Worm (Caenorhabditis elegans) whole organism, young adult: ENCODE data around the gene dhs-12.

Experiments used
- B0035.1 ChIP-seq: sonication (generic microtip); optimal IDR thresholded peaks from 2 replicates; lab custom pipeline; 2016; ENCODE audit warnings: missing genetic modification characterization, mild to moderate bottlenecking, missing compliant biosample characterization, missing genotype, missing genetic modification reagents
- C17E4.6 ChIP-seq: fragments of 200-800 bp; sonication (Bioruptor generic); IDR thresholded peaks from 2 replicates; pipeline ENCODE4 v1.3.6; 2022; ENCODE audit warnings: missing genetic modification reagents, missing genetic modification characterization, missing compliant biosample characterization
- D2030.7 ChIP-seq: fragments of 200-800 bp; sonication (Bioruptor generic); IDR thresholded peaks from 2 replicates; pipeline ENCODE4 v1.3.6; 2022; ENCODE audit warnings: missing genetic modification reagents, missing genetic modification characterization, missing compliant biosample characterization
- F10E7.11 ChIP-seq: sonication (generic microtip); optimal IDR thresholded peaks from 2 replicates; lab custom pipeline; 2017; ENCODE audit warnings: mild to moderate bottlenecking, missing genetic modification characterization, moderate library complexity, missing compliant biosample characterization
- F22D6.2 ChIP-seq: sonication (generic microtip); optimal IDR thresholded peaks from 2 replicates; lab custom pipeline; 2016; ENCODE audit warnings: mild to moderate bottlenecking, missing genetic modification characterization, missing compliant biosample characterization
- F33H1.4 ChIP-seq: fragments of 200-800 bp; sonication (Bioruptor generic); IDR thresholded peaks from 2 replicates; pipeline ENCODE4 v1.3.6; 2022; ENCODE audit warnings: missing genetic modification reagents, missing genetic modification characterization, missing compliant biosample characterization
- F49E8.2 ChIP-seq: sonication (generic microtip); optimal IDR thresholded peaks from 3 replicates; lab custom pipeline; 2017; ENCODE audit warnings: missing genetic modification characterization, mild to moderate bottlenecking, missing compliant biosample characterization, antibody characterized with exemption, moderate library complexity; ENCODE audit not compliant: insufficient read depth
- F52B5.7 ChIP-seq: sonication (generic microtip); optimal IDR thresholded peaks from 2 replicates; lab custom pipeline; 2016; ENCODE audit warnings: mild to moderate bottlenecking, missing genetic modification characterization, missing compliant biosample characterization
- F55B11.4 ChIP-seq: sonication (generic microtip); optimal IDR thresholded peaks from 2 replicates; lab custom pipeline; 2016; ENCODE audit warnings: missing compliant biosample characterization, missing genetic modification characterization, borderline replicate concordance; ENCODE audit not compliant: insufficient read depth
- F57A8.1 ChIP-seq: fragments of 200-800 bp; sonication (Bioruptor generic); optimal IDR thresholded peaks from 2 replicates; lab custom pipeline; 2018; ENCODE audit warnings: mild to moderate bottlenecking, missing genetic modification characterization, moderate library complexity, missing compliant biosample characterization
- T26A5.8 ChIP-seq: sonication (generic microtip); optimal IDR thresholded peaks from 2 replicates; lab custom pipeline; 2016; ENCODE audit warnings: missing genetic modification characterization, missing compliant biosample characterization
- Y67H2A.10 ChIP-seq: fragments of 200-800 bp; sonication (Bioruptor generic); conservative IDR thresholded peaks from 2 replicates; pipeline ENCODE4 v1.3.6; 2022; ENCODE audit warnings: missing genetic modification reagents, missing genetic modification characterization, missing compliant biosample characterization
- Y79H2A.3 ChIP-seq: fragments of 200-800 bp; sonication (Bioruptor generic); conservative IDR thresholded peaks from 2 replicates; pipeline ENCODE4 v1.3.6; 2022; ENCODE audit warnings: missing genetic modification reagents, missing genetic modification characterization, missing compliant biosample characterization
- Y95B8A.8 ChIP-seq: fragments of 200-800 bp; sonication (Bioruptor generic); IDR thresholded peaks from 2 replicates; pipeline ENCODE4 v1.3.6; 2022; ENCODE audit warnings: missing genetic modification reagents, missing genetic modification characterization, missing compliant biosample characterization
- attf-3 ChIP-seq: fragments of 200-800 bp; sonication (Bioruptor generic); conservative IDR thresholded peaks from 2 replicates; pipeline ENCODE4 v1.3.6; 2022; ENCODE audit warnings: missing genetic modification reagents, missing genetic modification characterization, missing compliant biosample characterization
- ceh-27 ChIP-seq: fragments of 200-800 bp; sonication (Bioruptor generic); optimal IDR thresholded peaks from 2 replicates; lab custom pipeline; 2018; ENCODE audit warnings: mild to moderate bottlenecking, missing genetic modification characterization, moderate library complexity, missing compliant biosample characterization
- ceh-79 ChIP-seq: sonication (generic microtip); optimal IDR thresholded peaks from 2 replicates; lab custom pipeline; 2017; ENCODE audit warnings: mild to moderate bottlenecking, missing genetic modification characterization, missing compliant biosample characterization
- egl-18 ChIP-seq: fragments of 200-800 bp; sonication (Bioruptor generic); IDR thresholded peaks from 2 replicates; pipeline ENCODE4 v1.3.6; 2022; ENCODE audit warnings: missing genetic modification reagents, missing genetic modification characterization, missing compliant biosample characterization
- egl-44 ChIP-seq: fragments of 200-800 bp; sonication (Bioruptor generic); IDR thresholded peaks from 2 replicates; pipeline ENCODE4 v1.3.6; 2022; ENCODE audit warnings: missing genetic modification reagents, missing genetic modification characterization, missing compliant biosample characterization
- ekl-4 ChIP-seq: fragments of 200-800 bp; sonication (Bioruptor generic); IDR thresholded peaks from 2 replicates; pipeline ENCODE4 v1.3.6; 2022; ENCODE audit warnings: missing genetic modification reagents, missing genetic modification characterization, missing compliant biosample characterization
- fkh-3 ChIP-seq: sonication (generic microtip); optimal IDR thresholded peaks from 2 replicates; lab custom pipeline; 2016; ENCODE audit warnings: mild to moderate bottlenecking, missing genetic modification characterization, missing compliant biosample characterization
- gei-17 ChIP-seq: fragments of 200-800 bp; sonication (Bioruptor generic); optimal IDR thresholded peaks from 2 replicates; lab custom pipeline; 2018; ENCODE audit warnings: mild to moderate bottlenecking, missing genetic modification characterization, missing compliant biosample characterization
- him-1 ChIP-seq: sonication (generic microtip); optimal IDR thresholded peaks from 2 replicates; lab custom pipeline; 2016; ENCODE audit warnings: missing genotype, missing genetic modification reagents, missing genetic modification characterization, missing compliant biosample characterization
- hmg-1.2 ChIP-seq: fragments of 200-800 bp; sonication (Bioruptor generic); IDR thresholded peaks from 2 replicates; pipeline ENCODE4 v1.3.6; 2022; ENCODE audit warnings: missing genetic modification reagents, missing genetic modification characterization, missing compliant biosample characterization
- hrde-1 ChIP-seq: sonication (generic microtip); optimal IDR thresholded peaks from 2 replicates; lab custom pipeline; 2016; ENCODE audit warnings: missing genetic modification characterization, mild to moderate bottlenecking, missing compliant biosample characterization, moderate library complexity, missing genotype, missing genetic modification reagents, borderline replicate concordance
- hsf-1 ChIP-seq: fragments of 200-800 bp; sonication (Bioruptor generic); IDR thresholded peaks from 2 replicates; pipeline ENCODE4 v1.3.6; 2022; ENCODE audit warnings: missing genetic modification reagents, missing genetic modification characterization, missing compliant biosample characterization
- lag-1 ChIP-seq: fragments of 200-800 bp; sonication (Bioruptor generic); IDR thresholded peaks from 2 replicates; pipeline ENCODE4 v1.3.6; 2022; ENCODE audit warnings: missing genetic modification reagents, missing genetic modification characterization, missing compliant biosample characterization
- let-607 ChIP-seq, 2 experiments: fragments of 200-800 bp in 1 of 2; sonication (Bioruptor generic) in 1 of 2; sonication (generic microtip) in 1 of 2; optimal IDR thresholded peaks; 2 replicates each; lab custom pipeline; 2016 to 2018; ENCODE audit warnings: mild to moderate bottlenecking in 2 of 2, missing compliant biosample characterization in 2 of 2, missing genetic modification characterization in 2 of 2, moderate library complexity in 2 of 2, missing genotype in 1 of 2
- lin-40 ChIP-seq: sonication (generic microtip); optimal IDR thresholded peaks from 2 replicates; lab custom pipeline; 2016; ENCODE audit warnings: missing genetic modification characterization, mild to moderate bottlenecking, missing compliant biosample characterization, missing genotype, missing genetic modification reagents
- madf-6 ChIP-seq: fragments of 200-800 bp; sonication (Bioruptor generic); IDR thresholded peaks from 2 replicates; pipeline ENCODE4 v1.3.6; 2022; ENCODE audit warnings: missing genetic modification reagents, missing genetic modification characterization, missing compliant biosample characterization
- mxl-1 ChIP-seq: sonication (generic microtip); optimal IDR thresholded peaks from 2 replicates; lab custom pipeline; 2016; ENCODE audit warnings: missing genetic modification characterization, missing compliant biosample characterization
- nfya-1 ChIP-seq: sonication (generic microtip); optimal IDR thresholded peaks from 2 replicates; lab custom pipeline; 2017; ENCODE audit warnings: antibody characterized with exemption, missing compliant biosample characterization, missing genetic modification characterization, borderline replicate concordance; ENCODE audit not compliant: insufficient read depth
- nfya-2 ChIP-seq: fragments of 200-800 bp; sonication (Bioruptor generic); IDR thresholded peaks from 2 replicates; pipeline ENCODE4 v1.3.6; 2022; ENCODE audit warnings: missing genetic modification reagents, missing genetic modification characterization, missing compliant biosample characterization
- nhr-179 ChIP-seq: sonication (generic microtip); optimal IDR thresholded peaks from 2 replicates; lab custom pipeline; 2016; ENCODE audit warnings: mild to moderate bottlenecking, missing genetic modification characterization, missing compliant biosample characterization
- nhr-80 ChIP-seq: sonication (generic microtip); optimal IDR thresholded peaks from 2 replicates; lab custom pipeline; 2016; ENCODE audit warnings: missing genetic modification characterization, missing compliant biosample characterization
- nhr-90 ChIP-seq: sonication (generic microtip); optimal IDR thresholded peaks from 2 replicates; lab custom pipeline; 2016; ENCODE audit warnings: missing genotype, mild to moderate bottlenecking, missing genetic modification characterization, missing compliant biosample characterization
- repo-1 ChIP-seq: sonication (generic microtip); optimal IDR thresholded peaks from 2 replicates; lab custom pipeline; 2017; ENCODE audit warnings: mild to moderate bottlenecking, missing genetic modification characterization, missing compliant biosample characterization
- sea-2 ChIP-seq: fragments of 200-800 bp; sonication (Bioruptor generic); IDR thresholded peaks from 2 replicates; pipeline ENCODE4 v1.3.6; 2022; ENCODE audit warnings: missing genetic modification characterization, missing compliant biosample characterization
- snpc-1.1 ChIP-seq: sonication (generic microtip); optimal IDR thresholded peaks from 2 replicates; lab custom pipeline; 2017; ENCODE audit warnings: missing genetic modification characterization, mild to moderate bottlenecking, missing compliant biosample characterization, antibody characterized with exemption, moderate library complexity, missing genotype, missing genetic modification reagents; ENCODE audit not compliant: insufficient read depth
- snpc-4 ChIP-seq, 5 experiments: fragments of 150-350 bp in 1 of 5; sonication (generic microtip) in 4 of 5; optimal IDR thresholded peaks; 2 replicates each; lab custom pipeline; 2014 to 2018; ENCODE audit warnings: missing genetic modification characterization in 5 of 5, missing biosample characterization in 3 of 5, antibody characterized with exemption in 2 of 5, mild to moderate bottlenecking in 2 of 5, missing compliant biosample characterization in 2 of 5, missing genotype in 2 of 5, moderate library complexity in 2 of 5, missing genetic modification reagents in 1 of 5
- sptf-2 ChIP-seq: fragments of 200-800 bp; sonication (Bioruptor generic); optimal IDR thresholded peaks from 2 replicates; lab custom pipeline; 2018; ENCODE audit warnings: mild to moderate bottlenecking, missing genetic modification characterization, missing compliant biosample characterization
- ztf-25 ChIP-seq: fragments of 200-800 bp; sonication (Bioruptor generic); IDR thresholded peaks from 2 replicates; pipeline ENCODE4 v1.3.6; 2022; ENCODE audit warnings: missing genetic modification reagents, missing genetic modification characterization, missing compliant biosample characterization

dhs-12 gene

DNA sequence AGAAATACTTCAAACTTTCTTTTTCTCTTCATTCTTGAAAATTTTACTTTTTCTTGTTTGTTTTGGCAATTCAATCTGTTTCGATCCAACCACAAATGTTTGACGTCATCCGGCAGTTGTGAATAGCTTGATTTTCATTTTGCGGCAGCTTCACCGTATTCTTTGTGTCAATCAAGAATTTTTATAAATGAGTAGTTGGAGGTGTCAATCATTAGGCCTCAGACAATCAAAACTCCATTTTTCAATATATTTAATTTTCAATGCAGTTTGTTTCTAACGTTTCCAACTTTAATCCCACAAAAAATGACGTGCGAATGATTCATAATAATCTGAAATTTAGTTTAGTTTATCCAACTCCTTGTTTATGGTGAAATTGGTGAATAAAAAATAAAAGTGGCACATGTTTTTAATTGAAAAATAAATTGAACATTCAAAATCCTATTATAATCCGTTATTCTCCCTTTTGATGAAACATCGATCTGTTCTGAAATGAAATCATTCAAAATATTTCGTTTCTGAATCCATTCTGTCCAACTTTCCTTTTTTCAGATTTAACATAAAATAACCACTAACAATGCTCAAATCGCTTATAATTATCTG lies 15.3 kb downstream of the dhs-12 start, which contains the start of gene ttr-53:
Gene ttr-53 (plus strand): TSS at position 550 of the 600 bp plus-strand sequence.
- TF ChIP-seq D2030.7 (no peak), nhr-80 (tag; lab: Kevin White, UChicago) (peak; percentile 6), snpc-1.1 (tag; lab: Kevin White, UChicago) (no peak), let-607 (tag; optimal IDR thresholded peaks at IDR 0.05; lab: Kevin White, UChicago) (peak; percentile 87 to 90), snpc-4 (GFP tag; optimal IDR thresholded peaks at IDR 0.05; lab: Kevin White, UChicago) (no peak), snpc-4 (tag; optimal IDR thresholded peaks at IDR 0.05; lab: Kevin White, UChicago) (no peak), lin-40 (tag; lab: Kevin White, UChicago) (no peak)

DNA sequence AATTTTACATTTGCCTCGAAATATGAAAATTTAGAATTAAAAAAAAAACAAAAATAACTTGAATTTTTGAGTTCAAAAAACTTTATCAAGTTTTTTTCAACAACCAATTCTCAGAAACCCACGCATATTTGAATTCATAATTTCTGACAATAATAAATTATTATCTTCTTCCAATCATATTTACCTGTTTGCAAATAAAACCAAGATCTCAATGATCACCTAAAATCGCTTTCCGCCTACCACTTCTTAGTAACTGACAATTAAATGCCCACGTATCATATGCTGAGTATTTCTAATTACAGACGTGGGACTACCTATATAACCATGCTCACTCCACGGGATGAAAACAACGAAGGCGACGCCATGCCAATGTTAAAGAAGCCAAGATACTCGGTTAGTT lies 19.5 kb downstream of the dhs-12 start, which contains the start of gene pps-1:
Gene pps-1 (plus strand): TSS at position 301 of the 400 bp plus-strand sequence.
- TF ChIP-seq C17E4.6, result no peak
- no peak for TF ChIP-seq F22D6.2 (tag; lab: Kevin White, UChicago)
- TF ChIP-seq nfya-2 (GFP tag; lab: Robert Waterston, UW), result no peak
- TF ChIP-seq T26A5.8 (tag; lab: Kevin White, UChicago), result no peak
- TF ChIP-seq hsf-1, result no peak
- TF ChIP-seq nhr-90 (tag; lab: Kevin White, UChicago), result no peak

DNA sequence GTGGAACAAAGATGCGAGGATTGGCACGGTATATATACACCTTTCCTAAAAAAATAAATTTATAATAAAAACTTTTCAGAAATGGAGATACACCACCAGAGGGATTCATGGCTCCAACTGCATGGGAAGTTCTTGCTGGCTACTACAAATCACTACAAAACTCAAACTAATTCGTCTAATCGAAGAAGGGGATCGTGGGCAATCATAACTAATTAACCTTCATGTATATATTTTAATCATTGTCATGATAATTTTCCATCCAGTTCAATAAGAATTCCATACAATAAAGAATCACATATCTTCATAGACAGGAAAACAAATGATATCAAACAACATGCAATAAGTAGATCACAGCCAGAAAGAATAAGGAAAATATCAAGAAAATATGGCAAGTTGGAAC lies 21.8 kb downstream of the dhs-12 start:
- TF ChIP-seq attf-3 (GFP tag; lab: Robert Waterston, UW) (no peak), F55B11.4 (tag; lab: Kevin White, UChicago) (no peak), hrde-1 (no peak), F57A8.1 (no peak), mxl-1 (tag; lab: Kevin White, UChicago) (no peak), B0035.1 (no peak), Y79H2A.3 (GFP tag; lab: Robert Waterston, UW) (no peak), sptf-2 (GFP tag; lab: Kevin White, UChicago) (no peak), ekl-4 (GFP tag; lab: Robert Waterston, UW) (no peak), ceh-27 (GFP tag; lab: Kevin White, UChicago) (no peak), snpc-4 (GFP tag; optimal IDR thresholded peaks at IDR 0.05; lab: Kevin White, UChicago) (no peak), snpc-4 (tag; optimal IDR thresholded peaks at IDR 0.05; lab: Kevin White, UChicago) (peak in 1 of 4 experiments; percentile 0), nfya-1 (tag; lab: Kevin White, UChicago) (no peak), F33H1.4 (GFP tag; lab: Robert Waterston, UW) (no peak), Y95B8A.8 (GFP tag; lab: Robert Waterston, UW) (no peak), repo-1 (tag; lab: Kevin White, UChicago) (no peak), egl-44 (GFP tag; lab: Robert Waterston, UW) (no peak), ceh-79 (no peak), madf-6 (GFP tag; lab: Robert Waterston, UW) (peak; percentile 27; the same call in 1 of the 2 replicates), F52B5.7 (no peak), nhr-179 (tag; lab: Kevin White, UChicago) (no peak), ztf-25 (GFP tag; lab: Robert Waterston, UW) (no peak), F10E7.11 (tag; lab: Kevin White, UChicago) (no peak), gei-17 (GFP tag; lab: Kevin White, UChicago) (no peak), lag-1 (GFP tag; lab: Robert Waterston, UW) (no peak), Y67H2A.10 (GFP tag; lab: Robert Waterston, UW) (no peak), sea-2 (GFP tag; lab: Robert Waterston, UW) (no peak), egl-18 (GFP tag; lab: Robert Waterston, UW) (no peak), fkh-3 (tag; lab: Kevin White, UChicago) (no peak), him-1 (tag; lab: Kevin White, UChicago) (peak; percentile 93), F49E8.2 (no peak), nhr-90 (tag; lab: Kevin White, UChicago) (no peak), hmg-1.2 (GFP tag; lab: Robert Waterston, UW) (peak; percentile 6; the same call in 1 of the 2 replicates)
